Worm (Caenorhabditis elegans) whole organism, midembryonic: ENCODE measurements around the gene alh-10.

Experiments used
- T22C8.4 ChIP-seq: fragments of 200-800 bp; sonication (Bioruptor generic); IDR thresholded peaks from 2 replicates; pipeline ENCODE4 v1.3.6; 2022; ENCODE audit warnings: missing genetic modification characterization, missing compliant biosample characterization
- cog-1 ChIP-seq: sonication (generic microtip); optimal IDR thresholded peaks from 2 replicates; lab custom pipeline; 2016; ENCODE audit warnings: missing genetic modification characterization, missing compliant biosample characterization
- flt-1 ChIP-seq: fragments of 200-800 bp; sonication (Bioruptor generic); IDR thresholded peaks from 2 replicates; pipeline ENCODE4 v1.3.6; 2022; ENCODE audit warnings: missing genetic modification characterization, missing compliant biosample characterization
- klf-2 ChIP-seq: fragments of 200-800 bp; sonication (Bioruptor generic); conservative IDR thresholded peaks from 2 replicates; pipeline ENCODE4 v1.3.6; 2022; ENCODE audit warnings: missing genetic modification reagents, missing genetic modification characterization, missing compliant biosample characterization
- med-1 ChIP-seq: sonication (generic microtip); optimal IDR thresholded peaks from 2 replicates; lab custom pipeline; 2017; ENCODE audit warnings: missing genetic modification characterization, mild to moderate bottlenecking, missing compliant biosample characterization, antibody characterized with exemption, missing genetic modification reagents; ENCODE audit not compliant: insufficient read depth
- ref-1 ChIP-seq: fragments of 200-800 bp; sonication (Bioruptor generic); conservative IDR thresholded peaks from 2 replicates; pipeline ENCODE4 v1.3.6; 2022; ENCODE audit warnings: missing genetic modification reagents, missing genetic modification characterization, missing compliant biosample characterization
- tab-1 ChIP-seq: fragments of 200-800 bp; sonication (Bioruptor generic); IDR thresholded peaks from 2 replicates; pipeline ENCODE4 v1.3.6; 2022; ENCODE audit warnings: missing genetic modification characterization, missing compliant biosample characterization
- ztf-23 ChIP-seq: fragments of 200-800 bp; sonication (Bioruptor generic); IDR thresholded peaks from 2 replicates; pipeline ENCODE4 v1.3.6; 2022; ENCODE audit warnings: missing genetic modification reagents, missing genetic modification characterization, missing compliant biosample characterization
- ztf-29 ChIP-seq: fragments of 200-800 bp; sonication (Bioruptor generic); IDR thresholded peaks from 2 replicates; pipeline ENCODE4 v1.3.6; 2022; ENCODE audit warnings: missing genetic modification reagents, missing genetic modification characterization, missing compliant biosample characterization

The alh-10 gene

DNA sequence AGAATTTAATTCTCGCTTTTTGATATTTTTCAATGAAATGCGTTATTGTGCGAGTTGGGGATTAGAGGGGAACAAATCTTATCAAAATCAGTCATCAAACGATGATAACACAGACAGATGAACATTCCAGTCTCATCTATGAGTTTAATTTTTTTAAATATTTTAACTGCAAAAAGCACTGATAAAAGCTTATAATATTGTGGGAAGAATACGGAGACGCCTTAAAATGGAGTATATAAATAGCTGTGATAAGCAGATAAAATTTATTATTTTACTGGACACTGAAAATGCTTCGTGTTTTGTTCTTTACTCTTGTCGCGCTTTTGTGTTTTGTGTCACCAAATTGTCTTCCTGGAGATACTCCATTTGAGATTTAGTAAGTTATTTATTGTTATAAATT lies 3.8 kb downstream of the alh-10 start, which contains the start of gene clec-86:
TSS of gene clec-86 (plus strand) at position 262 of the 400 bp plus-strand sequence.
- TF ChIP-seq T22C8.4 (no peak), med-1 (GFP tag; lab: Kevin White, UChicago) (no peak), ztf-23 (GFP tag; lab: Robert Waterston, UW) (no peak), ztf-29 (no peak)

DNA sequence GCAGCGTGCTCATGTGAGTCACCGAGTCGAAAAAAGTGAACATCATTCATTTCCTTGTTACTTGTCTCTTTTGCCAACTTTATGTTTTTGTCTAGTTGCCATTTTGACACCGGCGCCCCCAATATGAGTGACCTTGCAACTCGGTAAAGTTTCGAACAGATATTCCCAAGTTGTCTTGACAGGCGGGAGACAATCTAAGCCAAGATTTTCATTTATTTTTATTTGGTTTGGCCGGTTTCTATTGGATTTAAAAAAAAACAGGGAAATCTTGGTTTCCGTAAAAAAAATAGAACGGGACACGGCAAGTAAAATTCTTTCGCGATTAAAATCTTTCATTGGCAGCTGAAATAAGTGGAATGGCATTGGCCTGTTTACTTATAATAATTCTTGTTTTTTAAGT lies 12.2 kb downstream of the alh-10 start:
- TF ChIP-seq ztf-29 (no peak), tab-1 (GFP tag; lab: Robert Waterston, UW) (no peak), med-1 (GFP tag; lab: Kevin White, UChicago) (no peak), flt-1 (GFP tag; lab: Robert Waterston, UW) (no peak), ztf-23 (GFP tag; lab: Robert Waterston, UW) (no peak)

- TF ChIP-seq med-1 (GFP tag; lab: Kevin White, UChicago) (no peak), ref-1 (GFP tag; lab: Robert Waterston, UW) (0 out of 2 replicates have a peak, but pooled peaks have one; percentile 5), T22C8.4 (no peak)
Measured at ce11 chrX:7129460-7129859, 14.0 kb downstream of the alh-10 start.

DNA sequence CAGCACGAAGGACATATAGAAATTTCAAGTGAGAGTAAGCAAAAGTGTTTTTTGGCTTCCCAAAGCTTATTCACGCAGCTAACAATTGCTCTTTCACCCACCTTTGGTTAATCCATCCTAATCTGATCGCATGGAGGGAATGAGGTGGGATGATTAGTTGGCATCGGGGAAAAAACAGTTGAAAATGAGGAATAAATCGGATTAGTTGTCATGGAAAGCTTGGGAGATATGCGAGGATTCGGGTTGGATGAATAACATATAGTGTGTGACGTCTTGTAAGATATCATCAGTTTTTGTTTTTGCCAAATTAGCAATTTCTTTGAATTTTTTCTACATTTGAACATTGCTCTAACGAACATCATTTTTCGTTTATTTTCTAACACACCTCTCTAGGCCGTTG lies 14.8 kb downstream of the alh-10 start:
- no peak for TF ChIP-seq klf-2
- TF ChIP-seq T22C8.4: no peak

ce11 chrX:7126348-7126747 lies 17.1 kb downstream of the alh-10 start, which contains the start of gene ist-1:
TSS of gene ist-1 (plus strand) at chrX:7126648.
- no peak for TF ChIP-seq ref-1 (GFP tag; lab: Robert Waterston, UW)
- TF ChIP-seq flt-1 (GFP tag; lab: Robert Waterston, UW): no peak
- no peak for TF ChIP-seq tab-1 (GFP tag; lab: Robert Waterston, UW)
- no peak for TF ChIP-seq ztf-23 (GFP tag; lab: Robert Waterston, UW)
- TF ChIP-seq T22C8.4: no peak
- TF ChIP-seq ztf-29: no peak
- TF ChIP-seq med-1 (GFP tag; lab: Kevin White, UChicago): no peak
- no peak for TF ChIP-seq klf-2
- TF ChIP-seq cog-1 (tag; lab: Kevin White, UChicago): no peak

DNA sequence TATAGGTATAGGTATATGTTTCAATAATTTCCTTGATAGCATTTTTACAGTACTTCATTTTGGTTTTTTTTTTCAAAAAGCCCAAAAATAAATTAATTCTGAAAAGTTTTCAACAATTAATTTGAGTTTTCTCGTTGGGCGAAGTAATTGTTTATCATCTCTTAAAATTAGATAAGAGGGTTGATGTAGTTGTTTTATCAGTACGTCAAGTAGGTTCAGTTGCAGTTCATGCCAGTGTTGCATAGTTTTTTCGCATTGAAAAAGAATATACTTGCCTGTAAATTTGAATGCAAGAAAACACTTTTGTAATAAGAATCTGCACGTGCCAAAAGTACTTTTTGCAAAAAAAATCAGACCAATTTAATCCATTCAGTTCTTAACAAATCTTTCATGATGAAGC lies 18.3 kb downstream of the alh-10 start:
- TF ChIP-seq ztf-29: no peak

- no peak for TF ChIP-seq ztf-23 (GFP tag; lab: Robert Waterston, UW)
- no peak for TF ChIP-seq med-1 (GFP tag; lab: Kevin White, UChicago)
- TF ChIP-seq ref-1 (GFP tag; lab: Robert Waterston, UW): no peak
- no peak for TF ChIP-seq klf-2
- TF ChIP-seq ztf-29: no peak
- no peak for TF ChIP-seq cog-1 (tag; lab: Kevin White, UChicago)
- no peak for TF ChIP-seq tab-1 (GFP tag; lab: Robert Waterston, UW)
- no peak for TF ChIP-seq T22C8.4
Measured at ce11 chrX:7124044-7124443, 19.4 kb downstream of the alh-10 start.

DNA sequence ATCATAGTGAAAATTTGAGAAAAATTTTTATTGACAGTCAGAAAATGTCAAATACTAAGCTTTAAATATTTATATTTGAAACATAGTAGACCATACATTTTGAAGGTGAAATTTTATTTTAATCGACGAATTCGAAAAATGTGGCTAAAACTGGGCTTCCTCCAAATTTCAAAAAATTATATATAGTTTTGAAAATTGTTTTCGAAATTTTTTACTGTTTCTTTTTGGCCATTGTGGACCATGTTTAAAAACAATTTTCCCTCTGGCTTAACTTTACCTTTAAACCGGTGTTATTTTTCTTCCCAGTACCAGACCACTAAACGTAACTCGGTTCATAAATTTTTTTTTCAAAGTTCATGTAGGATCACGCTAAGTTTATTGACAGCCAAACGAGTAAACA lies 20.8 kb downstream of the alh-10 start:
- no peak for TF ChIP-seq flt-1 (GFP tag; lab: Robert Waterston, UW)
- TF ChIP-seq med-1 (GFP tag; lab: Kevin White, UChicago): no peak
- TF ChIP-seq ref-1 (GFP tag; lab: Robert Waterston, UW): no peak
- TF ChIP-seq T22C8.4: no peak
- TF ChIP-seq cog-1 (tag; lab: Kevin White, UChicago): no peak
- no peak for TF ChIP-seq ztf-29
- TF ChIP-seq ztf-23 (GFP tag; lab: Robert Waterston, UW): no peak
- no peak for TF ChIP-seq klf-2
- no peak for TF ChIP-seq tab-1 (GFP tag; lab: Robert Waterston, UW)

DNA sequence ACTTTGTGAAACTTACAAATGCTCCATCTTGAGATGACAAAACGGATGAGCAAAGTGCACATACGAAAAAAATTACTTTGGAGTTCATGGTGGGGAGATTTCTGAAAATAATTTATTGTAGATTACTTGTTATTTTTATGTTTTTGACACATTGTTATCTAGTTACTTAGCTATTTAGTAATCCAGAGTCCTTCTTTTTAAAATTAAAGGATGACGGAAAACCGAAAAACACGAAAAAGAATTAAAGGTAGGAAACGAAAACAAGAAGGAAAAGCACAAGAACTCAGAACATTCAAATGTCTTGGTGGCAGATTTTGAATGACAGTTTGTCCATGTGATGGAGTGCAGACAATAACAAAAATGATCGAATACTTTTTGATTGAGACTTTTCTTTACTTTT lies 26.5 kb downstream of the alh-10 start, which contains the start of gene hen-1:
TSS of gene hen-1 (minus strand) at position 101 of the 400 bp plus-strand sequence.
- no peak for TF ChIP-seq T22C8.4
- TF ChIP-seq med-1 (GFP tag; lab: Kevin White, UChicago): no peak
- no peak for TF ChIP-seq tab-1 (GFP tag; lab: Robert Waterston, UW)
- no peak for TF ChIP-seq cog-1 (tag; lab: Kevin White, UChicago)
- no peak for TF ChIP-seq ztf-23 (GFP tag; lab: Robert Waterston, UW)
- no peak for TF ChIP-seq klf-2
- TF ChIP-seq flt-1 (GFP tag; lab: Robert Waterston, UW): no peak

DNA sequence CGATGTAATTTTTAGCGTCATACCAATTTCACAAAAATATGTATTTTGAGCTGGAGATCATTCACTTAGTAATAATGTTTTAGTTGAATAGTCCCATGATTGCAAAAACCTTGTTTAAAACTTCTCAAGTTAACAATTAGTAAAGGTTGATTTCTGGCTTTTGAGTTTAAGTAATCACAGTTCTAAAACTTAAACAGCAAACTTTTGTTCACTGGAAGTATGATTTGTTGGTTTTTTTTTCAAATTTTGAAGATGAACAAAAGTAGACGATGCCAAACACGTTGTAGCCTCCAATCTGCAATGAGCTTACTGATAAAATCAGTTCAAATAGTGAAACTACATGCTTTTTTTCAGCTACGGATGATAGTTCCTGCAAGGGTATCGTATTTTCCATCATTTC lies 30.9 kb downstream of the alh-10 start, which contains the start of gene C36B7.1:
TSS of gene C36B7.1 (plus strand) at position 301 of the 400 bp plus-strand sequence.
- TF ChIP-seq ref-1 (GFP tag; lab: Robert Waterston, UW): no peak
- TF ChIP-seq klf-2: no peak
- no peak for TF ChIP-seq ztf-29

DNA sequence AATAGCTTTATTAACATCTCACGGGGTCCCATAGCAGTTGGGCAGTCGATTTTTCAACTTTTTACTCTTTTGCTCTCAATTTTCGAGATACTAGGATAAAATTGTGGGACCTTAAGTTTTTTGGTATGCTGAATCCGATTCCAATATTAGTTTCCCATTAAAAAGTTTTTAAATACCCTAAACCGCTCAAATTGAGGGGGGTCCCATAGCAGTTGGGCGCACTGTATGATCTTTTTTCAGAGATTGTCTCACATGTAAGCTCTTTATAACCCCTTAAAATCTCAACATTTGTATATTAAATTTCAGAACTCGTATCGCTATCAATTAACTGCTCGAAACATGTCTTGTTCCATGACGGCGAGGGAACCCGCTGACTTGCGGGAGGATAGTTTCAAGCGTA lies 37.3 kb downstream of the alh-10 start, which contains the start of gene C36B7.2:
TSS of gene C36B7.2 (plus strand) at position 301 of the 400 bp plus-strand sequence.
- TF ChIP-seq cog-1 (tag; lab: Kevin White, UChicago) (no peak), med-1 (GFP tag; lab: Kevin White, UChicago) (no peak), tab-1 (GFP tag; lab: Robert Waterston, UW) (no peak), ztf-29 (no peak)

ce11 chrX:7101477-7101876 lies 42.0 kb downstream of the alh-10 start, which contains the start of gene C36B7.3:
TSS of gene C36B7.3 (plus strand) at chrX:7101777.
- TF ChIP-seq med-1 (GFP tag; lab: Kevin White, UChicago) (no peak), cog-1 (tag; lab: Kevin White, UChicago) (no peak)
